Fruit fly (Drosophila melanogaster): Measurements from ENCODE around the gene Npc2e.

Npc2e gene

dm6 chr3R:10084914-10085313, 31.8 kb downstream of the Npc2e start:
- peak; percentile 67 for TF ChIP-seq CrebA (GFP tag; optimal IDR thresholded peaks at IDR 0.05; ENCODE audit: borderline replicate concordance)
- TF ChIP-seq brk (GFP tag; optimal IDR thresholded peaks at IDR 0.05): peak; percentile 30
- peak; percentile 83 for TF ChIP-seq Jra (GFP tag; optimal IDR thresholded peaks at IDR 0.05)
- peak; percentile 94 for TF ChIP-seq HLH106 (tag; optimal IDR thresholded peaks at IDR 0.05)
- peak; percentile 91 for TF ChIP-seq Sp1 (GFP tag; optimal IDR thresholded peaks at IDR 0.05)
- TF ChIP-seq Hr83 (GFP tag; optimal IDR thresholded peaks at IDR 0.05; ENCODE audit: poor library complexity, severe bottlenecking): peak; percentile 25
- peak; percentile 88 for TF ChIP-seq Hnf4 (GFP tag; optimal IDR thresholded peaks at IDR 0.05)
- no peak for TF ChIP-seq Myc (optimal IDR thresholded peaks at IDR 0.05)
- TF ChIP-seq Vsx2 (GFP tag; optimal IDR thresholded peaks at IDR 0.05; ENCODE audit: partially characterized antibody): no peak
- peak; percentile 90 for TF ChIP-seq dmrt93B (GFP tag; optimal IDR thresholded peaks at IDR 0.05)
- peak; percentile 96 for TF ChIP-seq rgr (GFP tag; optimal IDR thresholded peaks at IDR 0.05)
- TF ChIP-seq ey (GFP tag; optimal IDR thresholded peaks at IDR 0.05): peak; percentile 96
- no peak for TF ChIP-seq lola (GFP tag; optimal IDR thresholded peaks at IDR 0.05)
- TF ChIP-seq dsf (GFP tag; optimal IDR thresholded peaks at IDR 0.05; ENCODE audit: borderline replicate concordance): peak; percentile 70
- peak; percentile 86 for TF ChIP-seq tai (GFP tag; optimal IDR thresholded peaks at IDR 0.05)
- TF ChIP-seq Dfd (GFP tag; optimal IDR thresholded peaks at IDR 0.05): peak; percentile 88
- TF ChIP-seq GATAd (GFP tag; optimal IDR thresholded peaks at IDR 0.05): no peak
- TF ChIP-seq dl (GFP tag; optimal IDR thresholded peaks at IDR 0.05; ENCODE audit: insufficient read depth in 1 of 2, partially characterized antibody in 2 of 2): no peak
- no peak for TF ChIP-seq sv (GFP tag; optimal IDR thresholded peaks at IDR 0.05)
- TF ChIP-seq sage (GFP tag; optimal IDR thresholded peaks at IDR 0.05): peak; percentile 84
- peak; percentile 95 for TF ChIP-seq h (GFP tag; optimal IDR thresholded peaks at IDR 0.05)
- TF ChIP-seq br (GFP tag; optimal IDR thresholded peaks at IDR 0.05): peak; percentile 92
- TF ChIP-seq N (GFP tag; optimal IDR thresholded peaks at IDR 0.05): no peak
- TF ChIP-seq psq (GFP tag; optimal IDR thresholded peaks at IDR 0.05): peak; percentile 89
- TF ChIP-seq Abd-B (GFP tag; optimal IDR thresholded peaks at IDR 0.05): no peak
- TF ChIP-seq Rel (GFP tag; optimal IDR thresholded peaks at IDR 0.05): no peak
- peak; percentile 64 for TF ChIP-seq Rel (tag; optimal IDR thresholded peaks at IDR 0.05)
- TF ChIP-seq Hr78 (GFP tag; optimal IDR thresholded peaks at IDR 0.05): no peak
- TF ChIP-seq woc (GFP tag; optimal IDR thresholded peaks at IDR 0.05): peak; percentile 77
- TF ChIP-seq fru (GFP tag; optimal IDR thresholded peaks at IDR 0.05): peak; percentile 95
- peak; percentile 80 for TF ChIP-seq Mio (GFP tag; optimal IDR thresholded peaks at IDR 0.05)
- TF ChIP-seq pan (optimal IDR thresholded peaks at IDR 0.05): no peak
- TF ChIP-seq CG9705 (GFP tag; optimal IDR thresholded peaks at IDR 0.05): peak; percentile 65
- no peak for TF ChIP-seq usp (GFP tag; optimal IDR thresholded peaks at IDR 0.05)
- TF ChIP-seq Dif (GFP tag; optimal IDR thresholded peaks at IDR 0.05; ENCODE audit: partially characterized antibody): no peak
- TF ChIP-seq CG32264 (GFP tag; optimal IDR thresholded peaks at IDR 0.05): peak; percentile 72
- peak; percentile 43 to 97 for TF ChIP-seq foxo (GFP tag; optimal IDR thresholded peaks at IDR 0.05)
- peak; percentile 95 for TF ChIP-seq OdsH (GFP tag; optimal IDR thresholded peaks at IDR 0.05)
- TF ChIP-seq jim (GFP tag; optimal IDR thresholded peaks at IDR 0.05): no peak

- TF ChIP-seq Hr78 (GFP tag; optimal IDR thresholded peaks at IDR 0.05) (no peak), Mio (GFP tag; optimal IDR thresholded peaks at IDR 0.05) (no peak), psq (GFP tag; optimal IDR thresholded peaks at IDR 0.05) (no peak), Myc (optimal IDR thresholded peaks at IDR 0.05) (no peak), Sp1 (GFP tag; optimal IDR thresholded peaks at IDR 0.05) (no peak)
Measured at dm6 chr3R:10086222-10086621, 33.1 kb downstream of the Npc2e start.

dm6 chr3R:10086683-10087082, 33.6 kb downstream of the Npc2e start:
- no peak for TF ChIP-seq dl (GFP tag; optimal IDR thresholded peaks at IDR 0.05; ENCODE audit: insufficient read depth in 1 of 2, partially characterized antibody in 2 of 2)
- TF ChIP-seq tai (GFP tag; optimal IDR thresholded peaks at IDR 0.05): peak; percentile 18
